Fruit fly (Drosophila melanogaster) whole organism, embryonic: Measurements from ENCODE around the gene CG43156.

ENCODE experiments used
- CG10209 ChIP-seq: fragments of 200-800 bp; sonication (Bioruptor generic); optimal IDR thresholded peaks from 3 replicates; lab custom pipeline; 2017; ENCODE audit warnings: missing biosample characterization, mild to moderate bottlenecking, missing genetic modification characterization, missing genetic modification reagents
- CG11093 ChIP-seq: fragments of 200-800 bp; sonication (Bioruptor generic); IDR thresholded peaks from 3 replicates; pipeline ENCODE4 v1.3.6; 2022; ENCODE audit warnings: missing biosample characterization, missing genetic modification characterization
- CG12942 ChIP-seq: fragments of 200-800 bp; sonication (Bioruptor generic); optimal IDR thresholded peaks from 3 replicates; lab custom pipeline; 2016; ENCODE audit warnings: missing biosample characterization, missing genetic modification characterization
- CG15479 ChIP-seq: fragments of 200-800 bp; sonication (Bioruptor generic); optimal IDR thresholded peaks from 3 replicates; lab custom pipeline; 2019; ENCODE audit warnings: missing biosample characterization, mild to moderate bottlenecking, missing genetic modification characterization, moderate library complexity
- CG15514 ChIP-seq: fragments of 200-800 bp; sonication (Bioruptor generic); optimal IDR thresholded peaks from 3 replicates; lab custom pipeline; 2017; ENCODE audit warnings: missing biosample characterization, missing genetic modification characterization, mild to moderate bottlenecking, moderate library complexity, missing genetic modification reagents
- CG2712 ChIP-seq: fragments of 200-800 bp; optimal IDR thresholded peaks from 3 replicates; lab custom pipeline; 2019; ENCODE audit warnings: missing biosample characterization, mild to moderate bottlenecking, missing genetic modification characterization, moderate library complexity
- CG30431 ChIP-seq: fragments of 200-800 bp; sonication (Bioruptor generic); optimal IDR thresholded peaks from 2 replicates; lab custom pipeline; 2017; ENCODE audit warnings: missing biosample characterization, missing genetic modification characterization
- CG32772 ChIP-seq: fragments of 200-800 bp; sonication (Bioruptor generic); IDR thresholded peaks from 2 replicates; pipeline ENCODE4 v1.3.6; 2022; ENCODE audit warnings: missing biosample characterization, missing genetic modification characterization
- CG3407 ChIP-seq: fragments of 200-800 bp; sonication (Bioruptor generic); optimal IDR thresholded peaks from 2 replicates; lab custom pipeline; 2018; ENCODE audit warnings: missing biosample characterization, mild to moderate bottlenecking, missing genetic modification characterization
- CG4328 ChIP-seq: fragments of 200-800 bp; sonication (Bioruptor generic); optimal IDR thresholded peaks from 3 replicates; lab custom pipeline; 2017; ENCODE audit warnings: missing biosample characterization, missing genetic modification reagents, missing genetic modification characterization
- CG4707 ChIP-seq: fragments of 200-800 bp; sonication (Bioruptor generic); optimal IDR thresholded peaks from 2 replicates; lab custom pipeline; 2018; ENCODE audit warnings: missing biosample characterization, mild to moderate bottlenecking, missing genetic modification characterization, moderate library complexity
- CG5180 ChIP-seq: fragments of 200-800 bp; sonication (Bioruptor generic); optimal IDR thresholded peaks from 3 replicates; lab custom pipeline; 2017; ENCODE audit warnings: missing biosample characterization, missing genetic modification characterization, mild to moderate bottlenecking, moderate library complexity, missing genetic modification reagents
- CG6683 ChIP-seq: fragments of 200-800 bp; sonication (Bioruptor generic); optimal IDR thresholded peaks from 2 replicates; lab custom pipeline; 2017; ENCODE audit warnings: missing biosample characterization, mild to moderate bottlenecking, missing genetic modification characterization, missing genetic modification reagents
- CG8281 ChIP-seq: fragments of 200-800 bp; sonication (Bioruptor generic); optimal IDR thresholded peaks from 2 replicates; lab custom pipeline; 2018; ENCODE audit warnings: missing biosample characterization, mild to moderate bottlenecking, missing genetic modification characterization, moderate library complexity
- CG8944 ChIP-seq: fragments of 200-800 bp; sonication (Bioruptor generic); optimal IDR thresholded peaks from 3 replicates; lab custom pipeline; 2016; ENCODE audit warnings: missing biosample characterization, missing genetic modification characterization
- CG9876 ChIP-seq: fragments of 200-800 bp; sonication (Bioruptor generic); optimal IDR thresholded peaks from 2 replicates; lab custom pipeline; 2016; ENCODE audit warnings: missing biosample characterization, missing genetic modification characterization
- CHES-1-like ChIP-seq: fragments of 200-800 bp; sonication (Bioruptor generic); optimal IDR thresholded peaks from 2 replicates; lab custom pipeline; 2016; ENCODE audit warnings: missing biosample characterization, missing genetic modification characterization
- CTCF ChIP-seq: fragments of 200-800 bp; sonication (Bioruptor generic); optimal IDR thresholded peaks from 2 replicates; lab custom pipeline; 2017; ENCODE audit warnings: missing biosample characterization, mild to moderate bottlenecking, missing genetic modification characterization, moderate library complexity
- Camta ChIP-seq: fragments of 200-800 bp; sonication (Bioruptor generic); optimal IDR thresholded peaks from 2 replicates; lab custom pipeline; 2016; ENCODE audit warnings: missing biosample characterization, missing genetic modification characterization
- Dad ChIP-seq: fragments of 200-800 bp; sonication (Bioruptor generic); optimal IDR thresholded peaks from 3 replicates; lab custom pipeline; 2016; ENCODE audit warnings: missing biosample characterization, missing genetic modification characterization
- Doc3 ChIP-seq: fragments of 200-800 bp; sonication (Bioruptor generic); IDR thresholded peaks from 3 replicates; pipeline ENCODE4 v1.3.6; 2022; ENCODE audit warnings: missing biosample characterization, missing genetic modification characterization; ENCODE audit not compliant: partially characterized antibody
- E2f1 ChIP-seq: fragments of 200-800 bp; sonication (Bioruptor generic); IDR thresholded peaks from 2 replicates; pipeline ENCODE4 v1.3.6; 2022; ENCODE audit warnings: missing biosample characterization, missing genetic modification characterization
- Ets65A ChIP-seq: fragments of 200-800 bp; sonication (Bioruptor generic); peaks from one replicate; lab custom pipeline; 2016; ENCODE audit warnings: missing biosample characterization, missing genetic modification characterization
- Hr3 ChIP-seq: fragments of 200-800 bp; sonication (Bioruptor generic); optimal IDR thresholded peaks from 3 replicates; lab custom pipeline; 2016; ENCODE audit warnings: missing biosample characterization, missing genetic modification characterization
- Kr ChIP-seq: fragments of 200-800 bp; sonication (Bioruptor generic); optimal IDR thresholded peaks from 2 replicates; lab custom pipeline; 2017; ENCODE audit warnings: missing biosample characterization, mild to moderate bottlenecking, missing genetic modification characterization
- Optix ChIP-seq: fragments of 200-800 bp; sonication (Bioruptor generic); IDR thresholded peaks from 3 replicates; pipeline ENCODE4 v1.3.6; 2022; ENCODE audit warnings: missing biosample characterization, missing genetic modification characterization
- Ravus ChIP-seq: fragments of 200-800 bp; sonication (Bioruptor generic); IDR thresholded peaks from 2 replicates; pipeline ENCODE4 v1.3.6; 2022; ENCODE audit warnings: missing biosample characterization, missing genetic modification characterization
- Sox100B ChIP-seq: fragments of 200-800 bp; sonication (Bioruptor generic); optimal IDR thresholded peaks from 3 replicates; lab custom pipeline; 2018; ENCODE audit warnings: missing biosample characterization, mild to moderate bottlenecking, missing genetic modification characterization
- Spps ChIP-seq: fragments of 200-800 bp; sonication (Bioruptor generic); optimal IDR thresholded peaks from 2 replicates; lab custom pipeline; 2018; ENCODE audit warnings: missing biosample characterization, mild to moderate bottlenecking, missing genetic modification characterization
- Taf1 ChIP-seq: fragments of 200-800 bp; sonication (Bioruptor generic); IDR thresholded peaks from 2 replicates; pipeline ENCODE4 v1.3.6; 2022; ENCODE audit warnings: missing biosample characterization, missing genetic modification characterization
- Xbp1 ChIP-seq: fragments of 200-800 bp; sonication (Bioruptor generic); optimal IDR thresholded peaks from 3 replicates; lab custom pipeline; 2016; ENCODE audit warnings: missing biosample characterization, mild to moderate bottlenecking, missing genetic modification characterization
- ash1 ChIP-seq: fragments of 200-800 bp; sonication (Bioruptor generic); optimal IDR thresholded peaks from 2 replicates; lab custom pipeline; 2018; ENCODE audit warnings: missing biosample characterization, mild to moderate bottlenecking, missing genetic modification characterization
- bcd ChIP-seq: fragments of 200-800 bp; sonication (Bioruptor generic); optimal IDR thresholded peaks from 2 replicates; lab custom pipeline; 2017; ENCODE audit warnings: missing biosample characterization, mild to moderate bottlenecking, missing genetic modification characterization
- chn ChIP-seq: fragments of 200-800 bp; sonication (Bioruptor generic); optimal IDR thresholded peaks from 2 replicates; lab custom pipeline; 2016; ENCODE audit warnings: missing biosample characterization, missing genetic modification characterization
- ci ChIP-seq: fragments of 200-800 bp; sonication (Bioruptor generic); IDR thresholded peaks from 3 replicates; pipeline ENCODE4 v1.3.6; 2022; ENCODE audit warnings: missing biosample characterization, missing genetic modification characterization
- corto ChIP-seq: fragments of 200-800 bp; sonication (Bioruptor generic); optimal IDR thresholded peaks from 2 replicates; lab custom pipeline; 2016; ENCODE audit warnings: missing biosample characterization, mild to moderate bottlenecking, missing genetic modification characterization, moderate library complexity
- en ChIP-seq: fragments of 200-800 bp; sonication (Bioruptor generic); optimal IDR thresholded peaks from 2 replicates; lab custom pipeline; 2016; ENCODE audit warnings: missing biosample characterization, missing genetic modification characterization
- ewg ChIP-seq: fragments of 200-800 bp; sonication (Bioruptor generic); optimal IDR thresholded peaks from 3 replicates; lab custom pipeline; 2017; ENCODE audit warnings: mild to moderate bottlenecking, missing biosample characterization, missing genetic modification reagents, missing genetic modification characterization
- fru ChIP-seq: fragments of >200 bp; optimal IDR thresholded peaks from 2 replicates; lab custom pipeline; 2017
- gce ChIP-seq: fragments of 200-800 bp; sonication (Bioruptor generic); IDR thresholded peaks from 3 replicates; pipeline ENCODE4 v1.3.6; 2022; ENCODE audit warnings: missing biosample characterization, missing genetic modification characterization
- ind ChIP-seq: fragments of 200-800 bp; sonication (Bioruptor generic); optimal IDR thresholded peaks from 3 replicates; lab custom pipeline; 2016; ENCODE audit warnings: missing biosample characterization, missing genetic modification characterization
- kay ChIP-seq: fragments of 200-800 bp; sonication (Bioruptor generic); optimal IDR thresholded peaks from 2 replicates; lab custom pipeline; 2016; ENCODE audit warnings: missing biosample characterization, missing genetic modification characterization
- ken ChIP-seq: fragments of 200-800 bp; sonication (Bioruptor generic); IDR thresholded peaks from 3 replicates; pipeline ENCODE4 v1.3.6; 2022; ENCODE audit warnings: missing biosample characterization, missing genetic modification characterization
- lola ChIP-seq, 3 experiments: fragments of >200 bp in 2 of 3; fragments of 200-800 bp in 1 of 3; sonication (Bioruptor generic) in 1 of 3; optimal IDR thresholded peaks; 2 replicates each; lab custom pipeline; 2017 to 2019; ENCODE audit warnings: missing biosample characterization in 3 of 3, missing genetic modification characterization in 3 of 3, mild to moderate bottlenecking in 1 of 3, moderate library complexity in 1 of 3
- mld ChIP-seq: fragments of 200-800 bp; sonication (Bioruptor generic); IDR thresholded peaks from 3 replicates; pipeline ENCODE4 v1.3.6; 2022; ENCODE audit warnings: missing biosample characterization, missing genetic modification characterization; ENCODE audit not compliant: partially characterized antibody
- salm ChIP-seq: fragments of 200-800 bp; sonication (Bioruptor generic); optimal IDR thresholded peaks from 2 replicates; lab custom pipeline; 2018; ENCODE audit warnings: missing biosample characterization, mild to moderate bottlenecking, missing genetic modification characterization
- slbo ChIP-seq: fragments of 200-800 bp; sonication (Bioruptor generic); IDR thresholded peaks from 2 replicates; pipeline ENCODE4 v1.3.6; 2022; ENCODE audit warnings: missing biosample characterization, missing genetic modification characterization
- sug ChIP-seq: fragments of 200-800 bp; optimal IDR thresholded peaks from 2 replicates; lab custom pipeline; 2019; ENCODE audit warnings: missing biosample characterization, mild to moderate bottlenecking, missing genetic modification characterization, moderate library complexity
- wek ChIP-seq: fragments of 200-800 bp; sonication (Bioruptor generic); optimal IDR thresholded peaks from 3 replicates; lab custom pipeline; 2018; ENCODE audit warnings: missing biosample characterization, mild to moderate bottlenecking, missing genetic modification characterization, moderate library complexity
- yki ChIP-seq: fragments of >200 bp; optimal IDR thresholded peaks from 3 replicates; lab custom pipeline; 2018

CG43156 gene

dm6 chrX:11857522-11858438 is 48.9 kb downstream of the CG43156 start (continued):
- TF ChIP-seq CG3407 (GFP tag; lab: Kevin White, UChicago) (peak; percentile 59), Dad (GFP tag; lab: Kevin White, UChicago) (peak; percentile 66), CG8281 (tag; lab: Kevin White, UChicago) (peak; percentile 74), Spps (peak; percentile 46), CG9876 (GFP tag; lab: Kevin White, UChicago) (no peak), wek (GFP tag; lab: Kevin White, UChicago) (no peak), ken (GFP tag; lab: Robert Waterston, UW) (peak; percentile 68; the same call in 1 of the 3 replicates), CG30431 (GFP tag; lab: Kevin White, UChicago) (peak; percentile 51), CG4328 (GFP tag; lab: Kevin White, UChicago) (no peak), Kr (GFP tag; lab: Kevin White, UChicago) (no peak), Xbp1 (GFP tag; lab: Kevin White, UChicago) (peak; percentile 62), ind (peak; percentile 61), CG6683 (GFP tag; lab: Kevin White, UChicago) (no peak), kay (GFP tag; lab: Kevin White, UChicago) (peak; percentile 33), CG8944 (GFP tag; lab: Kevin White, UChicago) (peak; percentile 32), fru (lab: Kevin White, UChicago) (no peak), CHES-1-like (GFP tag; lab: Kevin White, UChicago) (no peak), ewg (GFP tag; lab: Kevin White, UChicago) (peak; percentile 51), CG11093 (GFP tag; lab: Robert Waterston, UW) (peak; percentile 77), en (GFP tag; lab: Kevin White, UChicago) (peak; percentile 52), CG15514 (GFP tag; lab: Kevin White, UChicago) (peak; percentile 32), CTCF (peak; percentile 55), yki (lab: Kevin White, UChicago) (no peak), Doc3 (GFP tag; lab: Robert Waterston, UW) (no peak), CG4707 (GFP tag; lab: Kevin White, UChicago) (peak; percentile 64), Taf1 (GFP tag; lab: Robert Waterston, UW) (no peak; the same call in 1 of the 2 replicates), Optix (peak; percentile 58; the same call in 1 of the 3 replicates), E2f1 (GFP tag; lab: Robert Waterston, UW) (peak; percentile 70), salm (tag; lab: Kevin White, UChicago) (peak; percentile 17), CG15479 (GFP tag; lab: Kevin White, UChicago) (no peak), ci (GFP tag; lab: Robert Waterston, UW) (peak; percentile 97), Sox100B (GFP tag; lab: Kevin White, UChicago) (peak; percentile 71), CG5180 (GFP tag; lab: Kevin White, UChicago) (peak; percentile 37), mld (GFP tag; lab: Robert Waterston, UW) (no peak), chn (GFP tag; lab: Kevin White, UChicago) (peak; percentile 52), bcd (GFP tag; lab: Kevin White, UChicago) (peak; percentile 64), lola (GFP tag; optimal IDR thresholded peaks at IDR 0.05; lab: Kevin White, UChicago) (peak in 1 of 3 experiments; percentile 67), Ravus (GFP tag; lab: Robert Waterston, UW) (peak; percentile 45), Camta (peak; percentile 81), CG32772 (GFP tag; lab: Robert Waterston, UW) (peak; percentile 84), sug (tag; lab: Kevin White, UChicago) (peak; percentile 60), Hr3 (GFP tag; lab: Kevin White, UChicago) (peak; percentile 22), corto (peak; percentile 41), CG10209 (GFP tag; lab: Kevin White, UChicago) (peak; percentile 56), CG2712 (tag; lab: Kevin White, UChicago) (peak; percentile 94), CG12942 (GFP tag; lab: Kevin White, UChicago) (peak; percentile 46), gce (GFP tag; lab: Robert Waterston, UW) (peak; percentile 91; the same call in 2 of the 3 replicates), Ets65A (peak; percentile 95), ash1 (GFP tag; lab: Kevin White, UChicago) (no peak), slbo (peak; percentile 63)
